Worm (Caenorhabditis elegans): ENCODE data around the gene tre-2.

DNA sequence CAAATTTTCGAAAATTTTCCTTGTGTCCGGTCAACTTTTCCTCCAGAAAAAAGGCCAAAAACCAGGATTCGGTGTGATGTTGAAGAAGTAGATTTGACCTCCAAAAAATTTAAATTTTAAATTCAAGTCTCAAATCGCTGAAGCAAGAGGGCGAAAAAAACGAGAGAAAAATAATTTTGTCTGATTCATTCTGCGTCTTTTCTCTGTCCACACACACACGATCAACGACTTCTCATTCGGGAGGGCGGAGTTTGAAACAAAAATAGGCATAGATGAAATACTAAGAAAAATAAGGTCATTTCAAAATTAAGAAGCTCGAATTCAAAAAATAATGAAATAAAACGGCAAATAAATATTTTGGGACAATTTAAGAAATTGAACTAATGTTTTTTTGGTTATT, 24.0 kb downstream of the tre-2 start, which contains the start of gene R13H7.2:
- TF ChIP-seq T22C8.4 (GFP tag; IDR thresholded peaks at IDR 0.05): no peak
- TF ChIP-seq cog-1 (tag; optimal IDR thresholded peaks at IDR 0.05): no peak
- TF ChIP-seq ref-1 (GFP tag; conservative IDR thresholded peaks at IDR 0.05): no peak
